Worm (Caenorhabditis elegans): Measurements from ENCODE around the gene mrpl-22.
A peak's percentile ranks its signal among the peaks of the same experiment; 100 is the strongest.

The mrpl-22 gene

DNA sequence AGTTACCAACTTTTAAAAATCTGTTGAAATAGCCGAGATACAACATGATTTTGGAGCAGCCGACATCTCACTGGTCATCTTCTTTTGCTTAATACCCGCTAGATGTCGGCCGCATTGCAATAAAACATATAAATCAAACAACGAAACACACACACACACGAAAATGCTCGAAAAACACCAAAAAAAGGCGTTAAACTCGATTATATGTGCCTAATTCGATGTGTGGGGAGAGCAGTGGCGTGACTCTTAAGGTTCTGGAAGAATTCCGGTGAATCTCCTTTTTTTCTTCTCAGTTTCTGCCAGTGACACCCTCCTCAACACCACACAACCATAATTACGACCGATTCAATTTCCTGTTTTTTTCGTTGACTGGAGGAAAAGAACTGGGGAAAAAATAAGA is 35.1 kb upstream of the mrpl-22 start:
- no peak for TF ChIP-seq nhr-67 (tag; optimal IDR thresholded peaks at IDR 0.05)
- peak; percentile 24 for TF ChIP-seq snpc-4 (tag; optimal IDR thresholded peaks at IDR 0.05)
- TF ChIP-seq ceh-9 (tag; optimal IDR thresholded peaks at IDR 0.05): no peak
- no peak for TF ChIP-seq unc-39 (tag; optimal IDR thresholded peaks at IDR 0.05)
- TF ChIP-seq lsy-12 (tag; optimal IDR thresholded peaks at IDR 0.05): no peak
- TF ChIP-seq nhr-25 (tag; optimal IDR thresholded peaks at IDR 0.05): no peak
- no peak for TF ChIP-seq pha-4 (tag; optimal IDR thresholded peaks at IDR 0.05)

DNA sequence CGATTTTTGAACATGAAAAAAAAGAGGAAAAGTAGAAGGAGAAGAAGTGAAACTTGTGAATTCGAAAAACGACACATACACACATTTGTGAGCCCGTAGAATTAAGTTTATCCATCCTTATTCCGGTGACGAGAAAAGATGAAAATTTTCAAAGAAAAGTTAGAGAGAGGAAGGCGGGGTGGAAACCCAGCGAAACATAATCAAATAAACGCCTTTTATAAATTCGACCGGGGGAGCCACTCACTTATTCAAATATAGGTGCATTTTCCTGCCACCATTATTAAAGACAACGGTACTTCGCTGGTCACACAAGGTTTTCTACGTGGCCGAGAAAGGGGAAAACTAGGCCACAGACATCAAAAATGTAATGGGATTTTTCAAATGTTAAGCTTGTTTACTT is 31.8 kb upstream of the mrpl-22 start:
- TF ChIP-seq nhr-25 (tag; optimal IDR thresholded peaks at IDR 0.05) (no peak), jun-1 (tag; optimal IDR thresholded peaks at IDR 0.05) (no peak), mdl-1 (tag; optimal IDR thresholded peaks at IDR 0.05) (no peak), ama-1 (optimal IDR thresholded peaks at IDR 0.05) (no peak), nhr-12 (tag; optimal IDR thresholded peaks at IDR 0.05) (no peak), nhr-237 (tag; optimal IDR thresholded peaks at IDR 0.05) (no peak), ceh-28 (tag; optimal IDR thresholded peaks at IDR 0.05) (no peak), nhr-11 (tag; optimal IDR thresholded peaks at IDR 0.05) (no peak), fkh-2 (tag; optimal IDR thresholded peaks at IDR 0.05) (no peak), fos-1 (tag; optimal IDR thresholded peaks at IDR 0.05) (no peak), pqm-1 (tag; optimal IDR thresholded peaks at IDR 0.05) (no peak), snpc-4 (tag; optimal IDR thresholded peaks at IDR 0.05) (no peak), fkh-10 (GFP tag; optimal IDR thresholded peaks at IDR 0.05) (no peak), nhr-76 (tag; optimal IDR thresholded peaks at IDR 0.05) (no peak), ceh-9 (tag; optimal IDR thresholded peaks at IDR 0.05) (no peak), tbx-2 (tag; optimal IDR thresholded peaks at IDR 0.05) (no peak), eor-1 (tag; optimal IDR thresholded peaks at IDR 0.05) (no peak), daf-12 (tag; optimal IDR thresholded peaks at IDR 0.05) (no peak)

DNA sequence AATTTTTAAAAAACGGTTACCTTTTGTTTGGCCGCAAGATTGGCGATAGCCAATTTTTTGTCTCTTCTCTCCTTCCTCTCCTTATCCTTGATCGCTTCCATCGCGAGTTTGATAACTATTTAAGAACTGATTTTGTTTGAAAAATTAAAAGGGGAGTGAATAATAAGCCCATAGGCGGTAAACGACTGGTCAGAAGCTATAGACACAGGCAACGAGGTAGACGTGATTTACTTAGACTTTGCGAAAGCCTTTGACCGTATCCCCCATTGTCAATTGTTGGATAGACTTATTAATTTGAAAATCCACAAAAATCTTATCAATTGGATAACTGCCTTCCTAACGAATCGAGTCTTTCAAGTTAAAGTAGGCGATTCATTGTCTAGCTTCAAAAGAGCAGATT is 29.0 kb upstream of the mrpl-22 start, which contains the start of gene Y45F3A.5:
TSS of gene Y45F3A.5 (minus strand) at position 101 of the 400 bp plus-strand sequence.
- TF ChIP-seq aly-2 (tag; optimal IDR thresholded peaks at IDR 0.05) (no peak), snpc-4 (tag; optimal IDR thresholded peaks at IDR 0.05) (no peak), egl-5 (tag; optimal IDR thresholded peaks at IDR 0.05) (no peak), hmg-11 (tag; optimal IDR thresholded peaks at IDR 0.05) (no peak), egl-27 (tag; optimal IDR thresholded peaks at IDR 0.05) (no peak), nhr-28 (tag; optimal IDR thresholded peaks at IDR 0.05) (no peak), nhr-43 (tag; optimal IDR thresholded peaks at IDR 0.05; ENCODE audit: poor library complexity, severe bottlenecking) (no peak), fos-1 (tag; optimal IDR thresholded peaks at IDR 0.05) (no peak), lsy-12 (tag; optimal IDR thresholded peaks at IDR 0.05) (no peak), eor-1 (tag; optimal IDR thresholded peaks at IDR 0.05) (no peak), lin-15B (tag; optimal IDR thresholded peaks at IDR 0.05) (no peak), R02D3.7 (tag; optimal IDR thresholded peaks at IDR 0.05) (no peak), nhr-23 (tag; optimal IDR thresholded peaks at IDR 0.05) (no peak), ceh-82 (tag; optimal IDR thresholded peaks at IDR 0.05) (no peak), ceh-16 (tag; optimal IDR thresholded peaks at IDR 0.05) (no peak)

DNA sequence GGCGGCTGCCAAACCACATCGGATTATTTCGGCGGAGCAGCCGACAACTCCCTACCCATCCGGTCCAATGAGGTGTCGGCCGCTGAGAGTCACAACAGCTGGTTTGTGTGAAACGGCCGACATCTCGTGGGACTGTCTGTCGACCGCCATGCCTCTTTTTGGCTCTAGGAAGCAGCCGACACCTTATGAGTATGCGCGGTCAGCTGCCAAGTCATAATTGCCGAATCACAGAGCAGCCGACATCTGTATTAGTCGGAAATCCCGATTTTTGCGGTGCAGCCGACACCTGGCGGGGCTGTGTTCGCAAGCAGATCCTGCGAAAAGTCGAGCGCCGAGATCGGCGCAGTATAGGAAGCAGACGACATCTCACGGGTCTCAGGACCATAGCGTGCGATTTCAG is 23.2 kb upstream of the mrpl-22 start:
- TF ChIP-seq snpc-4 (tag; optimal IDR thresholded peaks at IDR 0.05): no peak
- no peak for TF ChIP-seq nhr-12 (tag; optimal IDR thresholded peaks at IDR 0.05)
- no peak for TF ChIP-seq pqm-1 (tag; optimal IDR thresholded peaks at IDR 0.05)
- no peak for TF ChIP-seq nhr-11 (tag; optimal IDR thresholded peaks at IDR 0.05)
- TF ChIP-seq fos-1 (tag; optimal IDR thresholded peaks at IDR 0.05): no peak
- no peak for TF ChIP-seq lin-39 (tag; optimal IDR thresholded peaks at IDR 0.05)
- TF ChIP-seq nhr-28 (tag; optimal IDR thresholded peaks at IDR 0.05): no peak

DNA sequence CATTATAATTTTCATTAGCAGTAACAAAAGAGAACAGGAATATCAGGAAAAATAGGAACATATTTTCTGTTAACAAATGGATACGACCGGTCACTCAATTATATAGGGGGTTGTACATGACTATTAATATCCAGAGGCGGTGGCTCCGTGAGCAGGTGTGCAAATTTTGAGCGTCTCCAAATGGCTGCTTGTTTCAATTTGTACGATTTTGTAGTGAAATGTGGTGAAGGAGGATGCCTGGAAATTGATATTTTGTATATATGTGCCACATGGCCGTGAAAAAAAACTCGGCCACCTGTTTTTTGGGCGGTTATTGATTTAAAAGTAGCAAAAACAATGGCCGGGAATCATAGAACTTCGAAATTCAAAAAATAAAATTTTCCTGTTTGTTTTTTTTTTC is 22.5 kb upstream of the mrpl-22 start, which contains the start of gene Y45F3A.8:
TSS of gene Y45F3A.8 (minus strand) at position 101 of the 400 bp plus-strand sequence.
- no peak for TF ChIP-seq nhr-67 (tag; optimal IDR thresholded peaks at IDR 0.05)
- TF ChIP-seq unc-62 (GFP tag; optimal IDR thresholded peaks at IDR 0.05): no peak
- TF ChIP-seq unc-39 (tag; optimal IDR thresholded peaks at IDR 0.05): no peak
- TF ChIP-seq ztf-11 (tag; optimal IDR thresholded peaks at IDR 0.05): no peak
- TF ChIP-seq elt-3 (tag; optimal IDR thresholded peaks at IDR 0.05): no peak
- no peak for TF ChIP-seq R02D3.7 (tag; optimal IDR thresholded peaks at IDR 0.05)

Measured in whole organism, L3 larva.